Worm (Caenorhabditis elegans) whole organism, L3 larva: Measurements from ENCODE around the gene F46H5.11.

Experiments used
- R02D3.7 ChIP-seq: fragments of 150-350 bp; optimal IDR thresholded peaks from 2 replicates; lab custom pipeline; 2014; ENCODE audit warnings: missing biosample characterization, missing genetic modification characterization
- ZK546.5 ChIP-seq: sonication (generic microtip); optimal IDR thresholded peaks from 2 replicates; lab custom pipeline; 2017; ENCODE audit warnings: missing biosample characterization, missing genetic modification characterization
- ama-1 ChIP-seq: fragments of 150-350 bp; optimal IDR thresholded peaks from 2 replicates; lab custom pipeline; 2018
- ceh-16 ChIP-seq: sonication (generic microtip); optimal IDR thresholded peaks from 2 replicates; lab custom pipeline; 2017; ENCODE audit warnings: missing biosample characterization, missing genetic modification characterization
- fkh-10 ChIP-seq: sonication (generic microtip); optimal IDR thresholded peaks from 2 replicates; lab custom pipeline; 2017; ENCODE audit warnings: missing biosample characterization, missing genetic modification reagents, missing genetic modification characterization
- nhr-11 ChIP-seq: fragments of 150-350 bp; optimal IDR thresholded peaks from 2 replicates; lab custom pipeline; 2014; ENCODE audit warnings: missing biosample characterization, missing genetic modification characterization
- tbx-2 ChIP-seq: sonication (generic microtip); optimal IDR thresholded peaks from 2 replicates; lab custom pipeline; 2016; ENCODE audit warnings: mild to moderate bottlenecking, missing genetic modification characterization, missing compliant biosample characterization

- TF ChIP-seq ama-1 (lab: Kevin White, UChicago) = no peak
- no peak for TF ChIP-seq R02D3.7 (tag; lab: Kevin White, UChicago)
- TF ChIP-seq fkh-10 (GFP tag; lab: Kevin White, UChicago) = no peak
- no peak for TF ChIP-seq tbx-2 (tag; lab: Kevin White, UChicago)
- TF ChIP-seq ZK546.5 (tag; lab: Kevin White, UChicago) = no peak
- TF ChIP-seq ceh-16 (tag; lab: Kevin White, UChicago) = no peak
- TF ChIP-seq nhr-11 (tag; lab: Kevin White, UChicago) = no peak
Observed at ce11 chrX:7315329-7315728, 43.5 kb upstream of the F46H5.11 start, which contains the start of gene spp-3.
